Fruit fly (Drosophila melanogaster) whole organism, embryonic: ENCODE data around the gene CG3815.

Experiments used
- Abd-B ChIP-seq: fragments of 200-800 bp; sonication (Bioruptor generic); optimal IDR thresholded peaks from 2 replicates; lab custom pipeline; 2018; ENCODE audit warnings: missing biosample characterization, mild to moderate bottlenecking, missing genetic modification characterization, moderate library complexity
- B-H1 ChIP-seq: fragments of 200-800 bp; sonication (Bioruptor generic); IDR thresholded peaks from 3 replicates; pipeline ENCODE4 v1.3.6; 2022; ENCODE audit warnings: missing biosample characterization, missing genetic modification characterization
- CG10543 ChIP-seq: fragments of 200-800 bp; sonication (Bioruptor generic); optimal IDR thresholded peaks from 3 replicates; lab custom pipeline; 2017; ENCODE audit warnings: missing biosample characterization, mild to moderate bottlenecking, missing genetic modification characterization, moderate library complexity
- CG10959 ChIP-seq: fragments of 200-800 bp; sonication (Bioruptor generic); IDR thresholded peaks from 2 replicates; pipeline ENCODE4 v1.3.6; 2022; ENCODE audit warnings: missing biosample characterization, missing genetic modification characterization
- CG11695 ChIP-seq: fragments of 200-800 bp; sonication (Bioruptor generic); IDR thresholded peaks from 3 replicates; pipeline ENCODE4 v1.3.6; 2022; ENCODE audit warnings: missing biosample characterization, missing genetic modification characterization
- CG12659 ChIP-seq: fragments of 200-800 bp; sonication (Bioruptor generic); optimal IDR thresholded peaks from 3 replicates; lab custom pipeline; 2017; ENCODE audit warnings: mild to moderate bottlenecking, missing biosample characterization, missing genetic modification reagents, missing genetic modification characterization
- CG13296 ChIP-seq: fragments of 200-800 bp; sonication (Bioruptor generic); optimal IDR thresholded peaks from 3 replicates; lab custom pipeline; 2018; ENCODE audit warnings: missing biosample characterization, mild to moderate bottlenecking, missing genetic modification characterization
- CG14667 ChIP-seq: fragments of 200-800 bp; sonication (Bioruptor generic); IDR thresholded peaks from 2 replicates; pipeline ENCODE4 v1.3.6; 2022; ENCODE audit warnings: missing biosample characterization, missing genetic modification characterization
- CG1602 ChIP-seq: fragments of 200-800 bp; sonication (Bioruptor generic); optimal IDR thresholded peaks from 3 replicates; lab custom pipeline; 2016; ENCODE audit warnings: missing biosample characterization, missing genetic modification characterization
- CG17361 ChIP-seq: fragments of 200-800 bp; sonication (Bioruptor generic); IDR thresholded peaks from 3 replicates; pipeline ENCODE4 v1.3.6; 2022; ENCODE audit warnings: missing biosample characterization, missing genetic modification characterization
- CG17385 ChIP-seq: fragments of 200-800 bp; sonication (Bioruptor generic); optimal IDR thresholded peaks from 3 replicates; lab custom pipeline; 2018; ENCODE audit warnings: missing biosample characterization, mild to moderate bottlenecking, missing genetic modification characterization
- CG17802 ChIP-seq: fragments of 200-800 bp; sonication (Bioruptor generic); optimal IDR thresholded peaks from 2 replicates; lab custom pipeline; 2018; ENCODE audit warnings: missing biosample characterization, mild to moderate bottlenecking, missing genetic modification characterization, moderate library complexity
- CG18599 ChIP-seq: fragments of 200-800 bp; sonication (Bioruptor generic); optimal IDR thresholded peaks from 3 replicates; lab custom pipeline; 2017; ENCODE audit warnings: missing biosample characterization, missing genetic modification characterization, mild to moderate bottlenecking, moderate library complexity, missing genetic modification reagents
- CG30403 ChIP-seq: fragments of 200-800 bp; sonication (Bioruptor generic); optimal IDR thresholded peaks from 3 replicates; lab custom pipeline; 2016; ENCODE audit warnings: missing biosample characterization, missing genetic modification characterization
- CG3995 ChIP-seq: fragments of 200-800 bp; sonication (Bioruptor generic); optimal IDR thresholded peaks from 3 replicates; lab custom pipeline; 2016; ENCODE audit warnings: missing biosample characterization, missing genetic modification characterization
- CG4360 ChIP-seq: fragments of 200-800 bp; sonication (Bioruptor generic); IDR thresholded peaks from 2 replicates; pipeline ENCODE4 v1.3.6; 2022; ENCODE audit warnings: missing biosample characterization, missing genetic modification characterization
- CG4854 ChIP-seq: fragments of 200-800 bp; sonication (Bioruptor generic); optimal IDR thresholded peaks from 2 replicates; lab custom pipeline; 2016; ENCODE audit warnings: missing biosample characterization, missing genetic modification characterization, inconsistent platforms
- CG7271 ChIP-seq: fragments of 200-800 bp; sonication (Bioruptor generic); optimal IDR thresholded peaks from 2 replicates; lab custom pipeline; 2018; ENCODE audit warnings: missing biosample characterization, mild to moderate bottlenecking, missing genetic modification characterization, moderate library complexity
- CG7745 ChIP-seq: fragments of 200-800 bp; sonication (Bioruptor generic); optimal IDR thresholded peaks from 2 replicates; lab custom pipeline; 2018; ENCODE audit warnings: missing biosample characterization, mild to moderate bottlenecking, missing genetic modification characterization, moderate library complexity
- CG7786 ChIP-seq: fragments of 200-800 bp; sonication (Bioruptor generic); optimal IDR thresholded peaks from 2 replicates; lab custom pipeline; 2016; ENCODE audit warnings: missing biosample characterization, missing genetic modification characterization
- CG7963 ChIP-seq: fragments of 200-800 bp; sonication (Bioruptor generic); IDR thresholded peaks from 3 replicates; pipeline ENCODE4 v1.3.6; 2022; ENCODE audit warnings: missing biosample characterization, missing genetic modification characterization; ENCODE audit not compliant: partially characterized antibody
- CG7987 ChIP-seq: fragments of 200-800 bp; sonication (Bioruptor generic); optimal IDR thresholded peaks from 2 replicates; lab custom pipeline; 2018; ENCODE audit warnings: missing biosample characterization, mild to moderate bottlenecking, missing genetic modification characterization, moderate library complexity
- CG8359 ChIP-seq: fragments of 200-800 bp; sonication (Bioruptor generic); optimal IDR thresholded peaks from 2 replicates; lab custom pipeline; 2017; ENCODE audit warnings: missing biosample characterization, mild to moderate bottlenecking, missing genetic modification characterization, borderline replicate concordance
- CG8765 ChIP-seq: fragments of 200-800 bp; sonication (Bioruptor generic); IDR thresholded peaks from 2 replicates; pipeline ENCODE4 v1.3.6; 2022; ENCODE audit warnings: missing biosample characterization, missing genetic modification characterization
- CG9876 ChIP-seq: fragments of 200-800 bp; sonication (Bioruptor generic); optimal IDR thresholded peaks from 2 replicates; lab custom pipeline; 2016; ENCODE audit warnings: missing biosample characterization, missing genetic modification characterization
- CkIIα-i1 ChIP-seq: fragments of 200-800 bp; sonication (Bioruptor generic); IDR thresholded peaks from 2 replicates; pipeline ENCODE4 v1.3.6; 2022; ENCODE audit warnings: missing biosample characterization, missing genetic modification characterization
- Dp ChIP-seq: fragments of 200-800 bp; sonication (Bioruptor generic); optimal IDR thresholded peaks from 2 replicates; lab custom pipeline; 2018; ENCODE audit warnings: missing biosample characterization, mild to moderate bottlenecking, missing genetic modification characterization, moderate library complexity
- Hmx ChIP-seq: fragments of 200-800 bp; sonication (Bioruptor generic); optimal IDR thresholded peaks from 2 replicates; lab custom pipeline; 2016; ENCODE audit warnings: missing biosample characterization, missing genetic modification characterization
- Lim3 ChIP-seq: fragments of 200-800 bp; sonication (Bioruptor generic); IDR thresholded peaks from 2 replicates; pipeline ENCODE4 v1.3.6; 2022; ENCODE audit warnings: missing biosample characterization, missing genetic modification characterization
- MESR4 ChIP-seq: fragments of 200-800 bp; sonication (Bioruptor generic); optimal IDR thresholded peaks from 2 replicates; lab custom pipeline; 2018; ENCODE audit warnings: missing biosample characterization, mild to moderate bottlenecking, missing genetic modification characterization, moderate library complexity
- Nf-YA ChIP-seq: fragments of 200-800 bp; sonication (Bioruptor generic); IDR thresholded peaks from 2 replicates; pipeline ENCODE4 v1.3.6; 2022; ENCODE audit warnings: missing biosample characterization, missing genetic modification characterization
- Nf-YB ChIP-seq: fragments of 200-800 bp; sonication (Bioruptor generic); optimal IDR thresholded peaks from 3 replicates; lab custom pipeline; 2019; ENCODE audit warnings: missing biosample characterization, mild to moderate bottlenecking, missing genetic modification characterization, moderate library complexity
- Poxn ChIP-seq: fragments of 200-800 bp; sonication (Bioruptor generic); IDR thresholded peaks from 2 replicates; pipeline ENCODE4 v1.3.6; 2022; ENCODE audit warnings: missing biosample characterization, missing genetic modification characterization
- Sin3A ChIP-seq: fragments of >200 bp; optimal IDR thresholded peaks from 2 replicates; lab custom pipeline; 2018
- Xbp1 ChIP-seq: fragments of 200-800 bp; sonication (Bioruptor generic); optimal IDR thresholded peaks from 3 replicates; lab custom pipeline; 2016; ENCODE audit warnings: missing biosample characterization, mild to moderate bottlenecking, missing genetic modification characterization
- ac ChIP-seq: fragments of 200-800 bp; sonication (Bioruptor generic); optimal IDR thresholded peaks from 3 replicates; lab custom pipeline; 2017; ENCODE audit warnings: missing biosample characterization, mild to moderate bottlenecking, missing genetic modification characterization
- ara ChIP-seq: fragments of 200-800 bp; sonication (Bioruptor generic); IDR thresholded peaks from 2 replicates; pipeline ENCODE4 v1.3.6; 2022; ENCODE audit warnings: missing biosample characterization, missing genetic modification characterization
- bcd ChIP-seq: fragments of 200-800 bp; sonication (Bioruptor generic); optimal IDR thresholded peaks from 2 replicates; lab custom pipeline; 2017; ENCODE audit warnings: missing biosample characterization, mild to moderate bottlenecking, missing genetic modification characterization
- danr ChIP-seq: fragments of 200-800 bp; sonication (Bioruptor generic); IDR thresholded peaks from 2 replicates; pipeline ENCODE4 v1.3.6; 2022; ENCODE audit warnings: missing biosample characterization, missing genetic modification characterization
- dpn ChIP-seq, 2 experiments: fragments of 200-800 bp; sonication (Bioruptor generic); optimal IDR thresholded peaks; 3 replicates each; lab custom pipeline; 2016; ENCODE audit warnings: missing biosample characterization in 2 of 2, missing genetic modification characterization in 2 of 2
- esg ChIP-seq: fragments of 200-800 bp; sonication (Bioruptor generic); conservative IDR thresholded peaks from 2 replicates; pipeline ENCODE4 v1.3.6; 2022; ENCODE audit warnings: missing biosample characterization, missing genetic modification characterization
- gsb-n ChIP-seq: fragments of 200-800 bp; sonication (Bioruptor generic); optimal IDR thresholded peaks from 3 replicates; lab custom pipeline; 2018; ENCODE audit warnings: missing biosample characterization, mild to moderate bottlenecking, missing genetic modification characterization
- mam ChIP-seq: fragments of 200-800 bp; sonication (Bioruptor generic); optimal IDR thresholded peaks from 3 replicates; lab custom pipeline; 2016; ENCODE audit warnings: missing biosample characterization, missing genetic modification characterization
- nom ChIP-seq: fragments of 200-800 bp; sonication (Bioruptor generic); optimal IDR thresholded peaks from 2 replicates; lab custom pipeline; 2017; ENCODE audit warnings: missing biosample characterization, missing genetic modification characterization, mild to moderate bottlenecking, moderate library complexity, missing genetic modification reagents
- schlank ChIP-seq: fragments of 200-800 bp; sonication (Bioruptor generic); optimal IDR thresholded peaks from 2 replicates; lab custom pipeline; 2018; ENCODE audit warnings: missing biosample characterization, mild to moderate bottlenecking, missing genetic modification characterization
- sd ChIP-seq: fragments of 200-800 bp; sonication (Bioruptor generic); optimal IDR thresholded peaks from 3 replicates; lab custom pipeline; 2018; ENCODE audit warnings: missing biosample characterization, mild to moderate bottlenecking, missing genetic modification characterization, moderate library complexity
- sens ChIP-seq: fragments of 200-800 bp; sonication (Bioruptor generic); peaks from one replicate; lab custom pipeline; 2016; ENCODE audit warnings: missing biosample characterization, missing genetic modification characterization
- sug ChIP-seq: fragments of 200-800 bp; optimal IDR thresholded peaks from 2 replicates; lab custom pipeline; 2019; ENCODE audit warnings: missing biosample characterization, mild to moderate bottlenecking, missing genetic modification characterization, moderate library complexity
- tna ChIP-seq: fragments of 200-800 bp; sonication (Bioruptor generic); IDR thresholded peaks from 2 replicates; pipeline ENCODE4 v1.3.6; 2022; ENCODE audit warnings: missing biosample characterization, missing genetic modification characterization; ENCODE audit not compliant: partially characterized antibody
- trem ChIP-seq: fragments of 200-800 bp; optimal IDR thresholded peaks from 3 replicates; lab custom pipeline; 2019; ENCODE audit warnings: missing biosample characterization, mild to moderate bottlenecking, missing genetic modification characterization, moderate library complexity
- unpg ChIP-seq: fragments of 200-800 bp; sonication (Bioruptor generic); optimal IDR thresholded peaks from 3 replicates; lab custom pipeline; 2018; ENCODE audit warnings: missing biosample characterization, mild to moderate bottlenecking, missing genetic modification characterization, moderate library complexity
- wek ChIP-seq: fragments of 200-800 bp; sonication (Bioruptor generic); optimal IDR thresholded peaks from 3 replicates; lab custom pipeline; 2018; ENCODE audit warnings: missing biosample characterization, mild to moderate bottlenecking, missing genetic modification characterization, moderate library complexity

CG3815 gene

DNA sequence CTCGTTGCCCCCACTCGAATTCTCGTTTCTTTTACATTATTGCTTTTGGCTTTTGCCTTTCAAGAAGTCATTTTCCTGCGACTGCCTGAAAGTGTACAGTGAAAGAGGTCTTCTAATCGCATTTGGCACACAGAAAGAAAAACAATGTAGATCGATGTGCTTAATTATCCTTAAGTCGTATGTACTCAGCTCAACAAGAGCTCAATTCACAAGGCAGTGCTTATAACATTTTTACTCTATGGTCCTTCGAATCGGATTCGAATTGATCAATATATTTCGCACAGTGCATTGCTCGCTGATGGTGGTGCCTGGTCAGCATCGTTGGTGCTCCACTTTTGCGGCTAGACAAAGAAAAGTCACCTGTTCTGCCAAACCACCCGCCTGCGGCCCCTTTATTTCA lies 15.2 kb downstream of the CG3815 start (continued):
- TF ChIP-seq nom (GFP tag; lab: Kevin White, UChicago), result no peak
- TF ChIP-seq CG3995 (GFP tag; lab: Kevin White, UChicago), result no peak
- peak; percentile 9 for TF ChIP-seq Xbp1 (GFP tag; lab: Kevin White, UChicago)
- no peak for TF ChIP-seq sd (tag; lab: Kevin White, UChicago)
- TF ChIP-seq MESR4 (GFP tag; lab: Kevin White, UChicago), result no peak
- no peak for TF ChIP-seq CG11695 (GFP tag; lab: Robert Waterston, UW)
- no peak for TF ChIP-seq Lim3 (GFP tag; lab: Robert Waterston, UW)
- no peak for TF ChIP-seq Dp (GFP tag; lab: Kevin White, UChicago)
- no peak for TF ChIP-seq CG4360 (GFP tag; lab: Robert Waterston, UW)
- no peak for TF ChIP-seq CG1602 (GFP tag; lab: Kevin White, UChicago)
- TF ChIP-seq wek (GFP tag; lab: Kevin White, UChicago), result no peak
- no peak for TF ChIP-seq CG17802 (tag; lab: Kevin White, UChicago)
- TF ChIP-seq gsb-n, result no peak
- no peak for TF ChIP-seq danr
- TF ChIP-seq sens (GFP tag; lab: Kevin White, UChicago), result peak; percentile 74
- no peak for TF ChIP-seq sug (tag; lab: Kevin White, UChicago)
- TF ChIP-seq CkIIα-i1 (GFP tag; lab: Robert Waterston, UW), result no peak
- no peak for TF ChIP-seq CG13296 (GFP tag; lab: Kevin White, UChicago)
- TF ChIP-seq mam (GFP tag; lab: Kevin White, UChicago), result no peak
- TF ChIP-seq CG7987 (GFP tag; lab: Kevin White, UChicago), result no peak
- no peak for TF ChIP-seq dpn (GFP tag; optimal IDR thresholded peaks at IDR 0.05; lab: Kevin White, UChicago)
- no peak for TF ChIP-seq schlank (tag; lab: Kevin White, UChicago)
- TF ChIP-seq Sin3A (lab: Kevin White, UChicago), result no peak
- no peak for TF ChIP-seq CG7963 (GFP tag; lab: Robert Waterston, UW)
- TF ChIP-seq CG18599, result peak; percentile 49
- TF ChIP-seq trem (tag; lab: Kevin White, UChicago), result no peak
- TF ChIP-seq unpg (GFP tag; lab: Kevin White, UChicago), result peak; percentile 19
- TF ChIP-seq CG9876 (GFP tag; lab: Kevin White, UChicago), result no peak
- TF ChIP-seq ara (GFP tag; lab: Robert Waterston, UW), result no peak
- no peak for TF ChIP-seq CG10959
- TF ChIP-seq Poxn (GFP tag; lab: Robert Waterston, UW), result no peak
- no peak for TF ChIP-seq CG12659 (GFP tag; lab: Kevin White, UChicago)
- TF ChIP-seq CG14667 (GFP tag; lab: Robert Waterston, UW), result no peak
- 0 out of 2 replicates have a peak, but pooled peaks have one; percentile 6 for TF ChIP-seq esg (GFP tag; lab: Robert Waterston, UW)
- TF ChIP-seq CG7271 (tag; lab: Kevin White, UChicago), result no peak
- TF ChIP-seq Hmx (GFP tag; lab: Kevin White, UChicago), result no peak
- TF ChIP-seq CG17361 (GFP tag; lab: Robert Waterston, UW), result no peak
- TF ChIP-seq tna (GFP tag; lab: Robert Waterston, UW), result no peak
- no peak for TF ChIP-seq CG17385
- TF ChIP-seq CG10543 (GFP tag; lab: Kevin White, UChicago), result no peak
- no peak for TF ChIP-seq CG8765
- no peak for TF ChIP-seq CG8359 (GFP tag; lab: Kevin White, UChicago)
- TF ChIP-seq CG4854, result no peak
- no peak for TF ChIP-seq bcd
- no peak for TF ChIP-seq ac (GFP tag; lab: Kevin White, UChicago)
- no peak for TF ChIP-seq Nf-YA (GFP tag; lab: Robert Waterston, UW)
- TF ChIP-seq Nf-YB (GFP tag; lab: Kevin White, UChicago), result no peak
- TF ChIP-seq CG7786 (GFP tag; lab: Kevin White, UChicago), result no peak
- TF ChIP-seq CG7745, result no peak
- TF ChIP-seq CG30403 (GFP tag; lab: Kevin White, UChicago), result peak; percentile 14
- no peak for TF ChIP-seq Abd-B (GFP tag; lab: Kevin White, UChicago)
- TF ChIP-seq B-H1, result no peak; the same call in 2 of the 3 replicates
